Worm (Caenorhabditis elegans) whole organism, midembryonic: ENCODE results near the gene F43C11.16.

ENCODE experiments used
- T22C8.4 ChIP-seq: fragments of 200-800 bp; sonication (Bioruptor generic); IDR thresholded peaks from 2 replicates; pipeline ENCODE4 v1.3.6; 2022; ENCODE audit warnings: missing genetic modification characterization, missing compliant biosample characterization
- cog-1 ChIP-seq: sonication (generic microtip); optimal IDR thresholded peaks from 2 replicates; lab custom pipeline; 2016; ENCODE audit warnings: missing genetic modification characterization, missing compliant biosample characterization
- flt-1 ChIP-seq: fragments of 200-800 bp; sonication (Bioruptor generic); IDR thresholded peaks from 2 replicates; pipeline ENCODE4 v1.3.6; 2022; ENCODE audit warnings: missing genetic modification characterization, missing compliant biosample characterization
- klf-2 ChIP-seq: fragments of 200-800 bp; sonication (Bioruptor generic); conservative IDR thresholded peaks from 2 replicates; pipeline ENCODE4 v1.3.6; 2022; ENCODE audit warnings: missing genetic modification reagents, missing genetic modification characterization, missing compliant biosample characterization
- med-1 ChIP-seq: sonication (generic microtip); optimal IDR thresholded peaks from 2 replicates; lab custom pipeline; 2017; ENCODE audit warnings: missing genetic modification characterization, mild to moderate bottlenecking, missing compliant biosample characterization, antibody characterized with exemption, missing genetic modification reagents; ENCODE audit not compliant: insufficient read depth
- ref-1 ChIP-seq: fragments of 200-800 bp; sonication (Bioruptor generic); conservative IDR thresholded peaks from 2 replicates; pipeline ENCODE4 v1.3.6; 2022; ENCODE audit warnings: missing genetic modification reagents, missing genetic modification characterization, missing compliant biosample characterization
- tab-1 ChIP-seq: fragments of 200-800 bp; sonication (Bioruptor generic); IDR thresholded peaks from 2 replicates; pipeline ENCODE4 v1.3.6; 2022; ENCODE audit warnings: missing genetic modification characterization, missing compliant biosample characterization
- ztf-23 ChIP-seq: fragments of 200-800 bp; sonication (Bioruptor generic); IDR thresholded peaks from 2 replicates; pipeline ENCODE4 v1.3.6; 2022; ENCODE audit warnings: missing genetic modification reagents, missing genetic modification characterization, missing compliant biosample characterization
- ztf-29 ChIP-seq: fragments of 200-800 bp; sonication (Bioruptor generic); IDR thresholded peaks from 2 replicates; pipeline ENCODE4 v1.3.6; 2022; ENCODE audit warnings: missing genetic modification reagents, missing genetic modification characterization, missing compliant biosample characterization

The F43C11.16 gene

ce11 chrII:2359965-2360364 is at the start of gene F43C11.16:
Gene F43C11.16, minus strand, starts transcription at chrII:2360065.
- TF ChIP-seq klf-2 (GFP tag; lab: Robert Waterston, UW) (no peak), T22C8.4 (GFP tag; lab: Robert Waterston, UW) (no peak), ref-1 (no peak), flt-1 (no peak), med-1 (no peak), ztf-23 (no peak), ztf-29 (GFP tag; lab: Robert Waterston, UW) (no peak), tab-1 (no peak), cog-1 (tag; lab: Kevin White, UChicago) (no peak)

- TF ChIP-seq med-1, result no peak
Observed at ce11 chrII:2403984-2404383, 44.1 kb upstream of the F43C11.16 start, which contains the start of gene F16G10.1. Gene F16G10.1, plus strand, starts transcription at chrII:2404284.

- no peak for TF ChIP-seq tab-1
- no peak for TF ChIP-seq ztf-29 (GFP tag; lab: Robert Waterston, UW)
- no peak for TF ChIP-seq med-1
- no peak for TF ChIP-seq flt-1
- TF ChIP-seq ref-1, result no peak
- no peak for TF ChIP-seq klf-2 (GFP tag; lab: Robert Waterston, UW)
Observed at ce11 chrII:2399810-2400209, 39.9 kb upstream of the F43C11.16 start.

- TF ChIP-seq T22C8.4 (GFP tag; lab: Robert Waterston, UW), result no peak
- TF ChIP-seq med-1, result no peak
- no peak for TF ChIP-seq ztf-23
- no peak for TF ChIP-seq cog-1 (tag; lab: Kevin White, UChicago)
- TF ChIP-seq klf-2 (GFP tag; lab: Robert Waterston, UW), result no peak
- TF ChIP-seq ztf-29 (GFP tag; lab: Robert Waterston, UW), result no peak
- no peak for TF ChIP-seq flt-1
- TF ChIP-seq tab-1, result no peak
- TF ChIP-seq ref-1, result no peak
Observed at ce11 chrII:2398884-2399283, 39.0 kb upstream of the F43C11.16 start, which contains the start of gene F16G10.14. Gene F16G10.14, minus strand, starts transcription at chrII:2398984.

ce11 chrII:2395864-2396263 is 36.0 kb upstream of the F43C11.16 start, which contains the start of gene F16G10.13:
Gene F16G10.13, minus strand, starts transcription at chrII:2395964.
- TF ChIP-seq ref-1, result no peak
- TF ChIP-seq tab-1, result no peak
- TF ChIP-seq T22C8.4 (GFP tag; lab: Robert Waterston, UW), result no peak
- no peak for TF ChIP-seq klf-2 (GFP tag; lab: Robert Waterston, UW)
- no peak for TF ChIP-seq med-1
- TF ChIP-seq cog-1 (tag; lab: Kevin White, UChicago), result no peak
- no peak for TF ChIP-seq flt-1
- no peak for TF ChIP-seq ztf-23
- TF ChIP-seq ztf-29 (GFP tag; lab: Robert Waterston, UW), result no peak

ce11 chrII:2393821-2394220 is 34.0 kb upstream of the F43C11.16 start, which contains the start of gene F16G10.11:
Gene F16G10.11, minus strand, starts transcription at chrII:2393921.
- TF ChIP-seq T22C8.4 (GFP tag; lab: Robert Waterston, UW) (no peak), med-1 (no peak), ztf-23 (no peak), klf-2 (GFP tag; lab: Robert Waterston, UW) (no peak), flt-1 (no peak), cog-1 (tag; lab: Kevin White, UChicago) (no peak), ref-1 (no peak), tab-1 (no peak), ztf-29 (GFP tag; lab: Robert Waterston, UW) (no peak)

ce11 chrII:2390884-2391283 is 31.0 kb upstream of the F43C11.16 start, which contains the start of gene F16G10.10:
Gene F16G10.10, minus strand, starts transcription at chrII:2390984.
- no peak for TF ChIP-seq med-1
- no peak for TF ChIP-seq ztf-23

- TF ChIP-seq tab-1 (no peak), klf-2 (GFP tag; lab: Robert Waterston, UW) (no peak), ztf-23 (no peak), T22C8.4 (GFP tag; lab: Robert Waterston, UW) (no peak), flt-1 (no peak), ztf-29 (GFP tag; lab: Robert Waterston, UW) (no peak), med-1 (no peak), ref-1 (no peak), cog-1 (tag; lab: Kevin White, UChicago) (no peak)
Observed at ce11 chrII:2385495-2385894, 25.6 kb upstream of the F43C11.16 start, which contains the start of gene F16G10.9. Gene F16G10.9, minus strand, starts transcription at chrII:2385595.

ce11 chrII:2383334-2383733 is 23.5 kb upstream of the F43C11.16 start, which contains the start of gene F16G10.8:
Gene F16G10.8, minus strand, starts transcription at chrII:2383434.
- TF ChIP-seq klf-2 (GFP tag; lab: Robert Waterston, UW), result no peak
- TF ChIP-seq flt-1, result no peak
- no peak for TF ChIP-seq T22C8.4 (GFP tag; lab: Robert Waterston, UW)
- TF ChIP-seq tab-1, result no peak
- no peak for TF ChIP-seq ref-1
- no peak for TF ChIP-seq ztf-29 (GFP tag; lab: Robert Waterston, UW)
- no peak for TF ChIP-seq cog-1 (tag; lab: Kevin White, UChicago)
- TF ChIP-seq med-1, result no peak
- no peak for TF ChIP-seq ztf-23

- TF ChIP-seq klf-2 (GFP tag; lab: Robert Waterston, UW), result no peak
- TF ChIP-seq med-1, result no peak
- TF ChIP-seq cog-1 (tag; lab: Kevin White, UChicago), result no peak
- no peak for TF ChIP-seq flt-1
- no peak for TF ChIP-seq ref-1
- no peak for TF ChIP-seq ztf-23
- no peak for TF ChIP-seq tab-1
- TF ChIP-seq ztf-29 (GFP tag; lab: Robert Waterston, UW), result no peak
- TF ChIP-seq T22C8.4 (GFP tag; lab: Robert Waterston, UW), result no peak
Observed at ce11 chrII:2380174-2380573, 20.3 kb upstream of the F43C11.16 start, which contains the start of gene F16G10.7. Gene F16G10.7, minus strand, starts transcription at chrII:2380274.

ce11 chrII:2379673-2380072 is 19.8 kb upstream of the F43C11.16 start:
- TF ChIP-seq cog-1 (tag; lab: Kevin White, UChicago), result no peak
- TF ChIP-seq med-1, result no peak
- TF ChIP-seq T22C8.4 (GFP tag; lab: Robert Waterston, UW), result no peak
- no peak for TF ChIP-seq ztf-29 (GFP tag; lab: Robert Waterston, UW)
